Worm (Caenorhabditis elegans) whole organism, late embryonic: ENCODE measurements around the gene tlk-1.

ENCODE experiments used
- C08G9.2 ChIP-seq: sonication (generic microtip); optimal IDR thresholded peaks from 2 replicates; lab custom pipeline; 2016; ENCODE audit warnings: mild to moderate bottlenecking, missing genetic modification characterization, moderate library complexity, missing compliant biosample characterization
- C38D4.7 ChIP-seq: fragments of 200-800 bp; sonication (Bioruptor generic); optimal IDR thresholded peaks from 2 replicates; lab custom pipeline; 2018; ENCODE audit warnings: mild to moderate bottlenecking, missing genetic modification characterization, moderate library complexity, missing compliant biosample characterization
- K09A11.1 ChIP-seq: sonication (generic microtip); optimal IDR thresholded peaks from 2 replicates; lab custom pipeline; 2017; ENCODE audit warnings: antibody characterized with exemption, mild to moderate bottlenecking, missing genetic modification characterization, missing compliant biosample characterization; ENCODE audit not compliant: insufficient read depth
- T23F11.4 ChIP-seq: fragments of 200-800 bp; sonication (Bioruptor generic); optimal IDR thresholded peaks from 2 replicates; lab custom pipeline; 2018; ENCODE audit warnings: mild to moderate bottlenecking, missing genetic modification characterization, missing compliant biosample characterization
- ahr-1 ChIP-seq: sonication (generic microtip); optimal IDR thresholded peaks from 2 replicates; lab custom pipeline; 2016; ENCODE audit warnings: missing genetic modification characterization, missing compliant biosample characterization
- ceh-14 ChIP-seq: sonication (generic microtip); optimal IDR thresholded peaks from 2 replicates; lab custom pipeline; 2016; ENCODE audit warnings: missing genotype, missing genetic modification characterization, missing compliant biosample characterization
- ceh-24 ChIP-seq: sonication (generic microtip); optimal IDR thresholded peaks from 2 replicates; lab custom pipeline; 2016; ENCODE audit warnings: mild to moderate bottlenecking, missing genetic modification characterization, missing compliant biosample characterization
- ceh-30 ChIP-seq: fragments of 150-350 bp; optimal IDR thresholded peaks from 2 replicates; lab custom pipeline; 2014; ENCODE audit warnings: missing biosample characterization, missing genetic modification characterization
- ceh-34 ChIP-seq: sonication (generic microtip); optimal IDR thresholded peaks from 2 replicates; lab custom pipeline; 2016; ENCODE audit warnings: mild to moderate bottlenecking, missing genetic modification characterization, missing compliant biosample characterization
- ceh-45 ChIP-seq: fragments of 200-800 bp; sonication (Bioruptor generic); IDR thresholded peaks from 2 replicates; pipeline ENCODE4 v1.3.6; 2022; ENCODE audit warnings: missing genetic modification reagents, missing genetic modification characterization, missing compliant biosample characterization
- ceh-48 ChIP-seq: sonication (generic microtip); optimal IDR thresholded peaks from 2 replicates; lab custom pipeline; 2016; ENCODE audit warnings: missing genetic modification characterization, inconsistent platforms, missing compliant biosample characterization
- ceh-9 ChIP-seq: sonication (generic microtip); optimal IDR thresholded peaks from 2 replicates; lab custom pipeline; 2016; ENCODE audit warnings: mild to moderate bottlenecking, missing genetic modification characterization, inconsistent platforms, missing compliant biosample characterization
- dmd-4 ChIP-seq: sonication (generic microtip); optimal IDR thresholded peaks from 2 replicates; lab custom pipeline; 2016; ENCODE audit warnings: borderline replicate concordance, missing genetic modification characterization, missing compliant biosample characterization
- dve-1 ChIP-seq: sonication (generic microtip); optimal IDR thresholded peaks from 2 replicates; lab custom pipeline; 2017; ENCODE audit warnings: antibody characterized with exemption, mild to moderate bottlenecking, missing genetic modification characterization, missing compliant biosample characterization
- fkh-10 ChIP-seq: fragments of 150-350 bp; optimal IDR thresholded peaks from 2 replicates; lab custom pipeline; 2014; ENCODE audit warnings: missing biosample characterization, missing genetic modification reagents, missing genetic modification characterization
- fkh-6 ChIP-seq: sonication (generic microtip); optimal IDR thresholded peaks from 2 replicates; lab custom pipeline; 2016; ENCODE audit warnings: missing genetic modification characterization, missing compliant biosample characterization
- hlh-13 ChIP-seq: fragments of 200-800 bp; sonication (Bioruptor generic); optimal IDR thresholded peaks from 2 replicates; lab custom pipeline; 2018; ENCODE audit warnings: mild to moderate bottlenecking, missing genetic modification characterization, missing compliant biosample characterization
- hlh-6 ChIP-seq: sonication (generic microtip); optimal IDR thresholded peaks from 2 replicates; lab custom pipeline; 2016; ENCODE audit warnings: missing genotype, missing genetic modification characterization, missing compliant biosample characterization
- lin-11 ChIP-seq: fragments of 200-800 bp; sonication (Bioruptor generic); optimal IDR thresholded peaks from 2 replicates; lab custom pipeline; 2018; ENCODE audit warnings: mild to moderate bottlenecking, missing genetic modification characterization, missing compliant biosample characterization
- mec-3 ChIP-seq: sonication (generic microtip); optimal IDR thresholded peaks from 2 replicates; lab custom pipeline; 2016; ENCODE audit warnings: borderline replicate concordance, missing genetic modification characterization, missing compliant biosample characterization
- nfya-1 ChIP-seq: sonication (generic microtip); optimal IDR thresholded peaks from 2 replicates; lab custom pipeline; 2017; ENCODE audit warnings: missing genetic modification characterization, mild to moderate bottlenecking, missing compliant biosample characterization, antibody characterized with exemption, moderate library complexity
- nhr-232 ChIP-seq: sonication (generic microtip); optimal IDR thresholded peaks from 2 replicates; lab custom pipeline; 2016; ENCODE audit warnings: missing genetic modification characterization, missing compliant biosample characterization
- pax-1 ChIP-seq: fragments of 150-350 bp; optimal IDR thresholded peaks from 2 replicates; lab custom pipeline; 2014; ENCODE audit warnings: missing biosample characterization, missing genetic modification characterization
- pha-4 ChIP-seq: fragments of 150-350 bp; optimal IDR thresholded peaks from 2 replicates; lab custom pipeline; 2018; ENCODE audit warnings: missing biosample characterization, missing genetic modification reagents, missing genetic modification characterization
- pqm-1 ChIP-seq: sonication (generic microtip); optimal IDR thresholded peaks from 2 replicates; lab custom pipeline; 2016; ENCODE audit warnings: missing genetic modification characterization, missing compliant biosample characterization
- pros-1 ChIP-seq: fragments of 150-350 bp; optimal IDR thresholded peaks from 2 replicates; lab custom pipeline; 2014; ENCODE audit warnings: missing biosample characterization, missing genetic modification reagents, missing genetic modification characterization
- ref-2 ChIP-seq: sonication (generic microtip); optimal IDR thresholded peaks from 2 replicates; lab custom pipeline; 2016; ENCODE audit warnings: missing genetic modification characterization, missing compliant biosample characterization
- sdc-2 ChIP-seq: sonication (generic microtip); optimal IDR thresholded peaks from 2 replicates; lab custom pipeline; 2016; ENCODE audit warnings: missing genotype, missing genetic modification characterization, missing compliant biosample characterization
- syd-9 ChIP-seq: sonication (generic microtip); optimal IDR thresholded peaks from 2 replicates; lab custom pipeline; 2016; ENCODE audit warnings: mild to moderate bottlenecking, missing genetic modification characterization, moderate library complexity, missing compliant biosample characterization
- ttx-3 ChIP-seq: sonication (generic microtip); optimal IDR thresholded peaks from 2 replicates; lab custom pipeline; 2016; ENCODE audit warnings: missing genetic modification reagents, missing genetic modification characterization, missing compliant biosample characterization
- unc-3 ChIP-seq, 2 experiments: fragments of 200-800 bp in 1 of 2; sonication (Bioruptor generic) in 1 of 2; sonication (generic microtip) in 1 of 2; conservative IDR thresholded peaks in 1 of 2; optimal IDR thresholded peaks in 1 of 2; 2 replicates each; pipeline versions ENCODE4 v1.3.6 to Lab custom; 2016 to 2022; ENCODE audit warnings: missing compliant biosample characterization in 2 of 2, missing genetic modification characterization in 2 of 2, missing genetic modification reagents in 1 of 2
- ztf-16 ChIP-seq: sonication (generic microtip); optimal IDR thresholded peaks from 2 replicates; lab custom pipeline; 2017; ENCODE audit warnings: missing genetic modification characterization, missing compliant biosample characterization

Gene tlk-1

DNA sequence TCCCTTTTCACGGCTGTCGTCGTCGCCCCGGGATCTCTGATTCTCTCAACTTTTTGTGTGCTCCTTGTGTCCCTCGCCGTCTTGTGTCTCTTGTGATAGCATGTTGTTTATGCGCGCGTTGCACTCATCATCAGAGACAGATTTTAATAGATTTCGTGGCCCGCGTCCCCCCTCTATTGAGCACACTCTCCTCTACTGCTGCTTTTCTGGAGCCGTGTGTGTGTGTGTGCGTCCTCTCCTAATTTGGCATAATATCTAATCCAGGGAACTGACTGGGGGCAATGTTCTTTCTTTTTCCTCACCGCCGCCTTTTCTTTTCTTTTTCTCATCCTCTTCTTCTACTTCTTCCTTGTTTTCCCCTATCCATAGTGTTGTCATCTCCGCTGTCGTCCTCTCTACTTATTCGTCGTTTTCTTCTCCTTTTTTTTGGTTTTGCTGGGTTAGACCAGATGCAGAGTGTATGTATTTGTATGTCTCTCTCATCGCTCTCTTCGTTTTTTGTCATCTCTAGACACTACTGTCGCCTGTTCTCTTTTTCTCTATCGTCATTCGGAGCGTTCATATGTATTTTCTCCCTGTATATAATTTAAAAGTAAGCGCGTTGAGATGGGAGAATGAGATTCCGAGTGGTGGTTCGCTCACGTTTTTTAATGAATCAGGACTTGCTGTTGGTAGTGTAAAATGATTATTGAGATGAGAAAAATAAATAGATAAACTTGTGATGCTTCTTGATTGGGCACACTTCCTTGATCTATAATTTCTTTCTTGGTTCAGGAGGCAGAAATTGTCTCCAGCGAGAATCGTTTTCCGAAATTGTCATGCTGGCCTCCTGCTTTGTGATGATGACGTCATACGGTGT, 4.3 kb downstream of the tlk-1 start (continued):
- TF ChIP-seq unc-3 (GFP tag; conservative IDR thresholded peaks at IDR 0.05; lab: Robert Waterston, UW) (no peak), unc-3 (tag; optimal IDR thresholded peaks at IDR 0.05; lab: Kevin White, UChicago) (no peak), pha-4 (tag; lab: Kevin White, UChicago) (no peak), fkh-6 (tag; lab: Kevin White, UChicago) (no peak), hlh-13 (GFP tag; lab: Kevin White, UChicago) (no peak), T23F11.4 (GFP tag; lab: Kevin White, UChicago) (no peak), pqm-1 (tag; lab: Kevin White, UChicago) (no peak), lin-11 (tag; lab: Kevin White, UChicago) (no peak), ceh-34 (peak; percentile 54), pros-1 (tag; lab: Kevin White, UChicago) (no peak), dmd-4 (tag; lab: Kevin White, UChicago) (no peak), ceh-9 (tag; lab: Kevin White, UChicago) (no peak), mec-3 (peak; percentile 38), ceh-30 (tag; lab: Kevin White, UChicago) (no peak), ceh-24 (tag; lab: Kevin White, UChicago) (no peak), syd-9 (tag; lab: Kevin White, UChicago) (peak; percentile 55), ref-2 (tag; lab: Kevin White, UChicago) (peak; percentile 10)

- TF ChIP-seq nfya-1 (tag; lab: Kevin White, UChicago) (peak; percentile 2), ttx-3 (tag; lab: Kevin White, UChicago) (no peak), ceh-14 (no peak)
Measured at ce11 chrIII:9704606-9704938, 4.9 kb downstream of the tlk-1 start.

- TF ChIP-seq K09A11.1 (tag; lab: Kevin White, UChicago) (no peak), pax-1 (tag; lab: Kevin White, UChicago) (no peak), ztf-16 (tag; lab: Kevin White, UChicago) (no peak), nhr-232 (tag; lab: Kevin White, UChicago) (peak; percentile 37), C08G9.2 (tag; lab: Kevin White, UChicago) (peak; percentile 13), fkh-6 (tag; lab: Kevin White, UChicago) (peak; percentile 4), C38D4.7 (GFP tag; lab: Kevin White, UChicago) (no peak), nfya-1 (tag; lab: Kevin White, UChicago) (peak; percentile 15), sdc-2 (tag; lab: Kevin White, UChicago) (peak; percentile 8)
Measured at ce11 chrIII:9705157-9705905, 5.7 kb downstream of the tlk-1 start.

DNA sequence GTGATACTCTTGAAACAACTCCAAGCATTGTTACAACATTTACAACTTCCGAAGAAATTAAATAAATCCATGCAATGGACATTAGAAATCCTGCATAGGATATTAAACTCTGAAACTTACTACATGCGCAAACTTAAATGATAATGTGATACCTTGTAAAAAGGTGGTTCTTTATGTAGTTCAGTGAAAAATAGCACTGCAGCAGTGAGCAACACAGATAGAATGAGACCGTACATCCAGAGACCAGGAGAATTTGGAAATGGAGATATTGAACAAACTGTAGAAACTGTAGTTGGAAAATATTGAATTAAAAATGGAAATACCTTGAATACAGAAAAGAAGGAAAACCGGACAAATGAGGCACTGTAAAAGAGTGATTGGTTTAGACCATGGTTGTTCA, 11.5 kb downstream of the tlk-1 start:
- TF ChIP-seq hlh-6 (no peak), ceh-48 (tag; lab: Kevin White, UChicago) (no peak), ceh-45 (GFP tag; lab: Robert Waterston, UW) (no peak), dve-1 (tag; lab: Kevin White, UChicago) (no peak), ahr-1 (tag; lab: Kevin White, UChicago) (no peak), fkh-10 (GFP tag; lab: Kevin White, UChicago) (no peak), sdc-2 (tag; lab: Kevin White, UChicago) (no peak), unc-3 (GFP tag; conservative IDR thresholded peaks at IDR 0.05; lab: Robert Waterston, UW) (no peak), unc-3 (tag; optimal IDR thresholded peaks at IDR 0.05; lab: Kevin White, UChicago) (no peak)
- TF ChIP-seq, all 69 proteins: peak for 0
